4 fruit fly cellular contexts compared by ENCODE assay signal in the genomic region with DNA sequence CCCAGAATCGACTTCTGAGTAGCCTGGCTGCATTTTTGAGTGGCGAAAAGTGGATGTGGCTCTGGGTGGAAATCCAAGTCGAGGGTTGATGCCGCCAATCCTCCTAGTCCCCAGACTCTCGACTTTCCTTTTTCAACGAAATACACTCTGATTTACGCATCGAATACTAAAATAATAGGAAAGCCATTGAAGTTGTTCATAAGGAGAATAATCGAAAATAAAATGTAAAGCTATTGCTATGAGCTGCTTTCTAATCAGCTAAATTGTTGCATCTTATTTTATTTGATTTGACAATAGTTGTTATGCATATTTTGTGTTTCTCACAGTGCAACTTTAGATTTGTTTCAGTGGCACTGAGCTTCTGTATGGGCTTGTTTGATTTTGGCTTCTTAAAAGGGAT.
TF ChIP-seq lines count a peak whose summit lies in the region.

No protein-coding gene starts in this region.

- TF ChIP-seq CTCF in whole organism, embryonic (GFP tag; optimal IDR thresholded peaks at IDR 0.05; lab: Kevin White, UChicago), result no peak

TF ChIP-seq in whole organism, embryonic, 481 proteins besides CTCF, POLR2A, EP300 and RAD21 (continues in another document):
- TF ChIP-seq Blimp-1 (GFP tag; optimal IDR thresholded peaks at IDR 0.05; lab: Kevin White, UChicago) (peak; percentile 33), CG11504 (tag; optimal IDR thresholded peaks at IDR 0.05; lab: Kevin White, UChicago) (peak; percentile 46), eve (GFP tag; optimal IDR thresholded peaks at IDR 0.05; lab: Kevin White, UChicago) (peak in 1 of 2 experiments; percentile 50), grau (tag; optimal IDR thresholded peaks at IDR 0.05; lab: Kevin White, UChicago) (peak; percentile 7), hkb (optimal IDR thresholded peaks at IDR 0.05; lab: Kevin White, UChicago) (no peak), hkb (GFP tag; IDR thresholded peaks at IDR 0.05; lab: Robert Waterston, UW) (0 out of 2 replicates have a peak, but pooled peaks have one; percentile 22), CG17328 (GFP tag; IDR thresholded peaks at IDR 0.05; lab: Robert Waterston, UW) (peak; percentile 13; the same call in 1 of the 2 replicates), bsh (GFP tag; optimal IDR thresholded peaks at IDR 0.05; lab: Kevin White, UChicago) (peak in 1 of 2 experiments; percentile 45), CG1603 (tag; optimal IDR thresholded peaks at IDR 0.05; lab: Kevin White, UChicago) (peak; percentile 15), CG17359 (tag; optimal IDR thresholded peaks at IDR 0.05; lab: Kevin White, UChicago) (peak; percentile 11), Sox102F (GFP tag; optimal IDR thresholded peaks at IDR 0.05; lab: Kevin White, UChicago) (peak; percentile 33), sisA (GFP tag; IDR thresholded peaks at IDR 0.05; lab: Robert Waterston, UW) (peak; percentile 7; the same call in 1 of the 2 replicates), CG18599 (GFP tag; optimal IDR thresholded peaks at IDR 0.05; lab: Kevin White, UChicago) (peak; percentile 27), phol (tag; optimal IDR thresholded peaks at IDR 0.05; lab: Kevin White, UChicago) (peak; percentile 2), chn (GFP tag; optimal IDR thresholded peaks at IDR 0.05; lab: Kevin White, UChicago) (no peak), CG10979 (tag; optimal IDR thresholded peaks at IDR 0.05; lab: Kevin White, UChicago) (peak; percentile 18), gem (tag; optimal IDR thresholded peaks at IDR 0.05; lab: Kevin White, UChicago) (peak; percentile 33), row (GFP tag; IDR thresholded peaks at IDR 0.05; lab: Robert Waterston, UW) (peak; percentile 42; the same call in 2 of the 3 replicates), CG2712 (tag; optimal IDR thresholded peaks at IDR 0.05; lab: Kevin White, UChicago) (peak; percentile 46), pnt (GFP tag; optimal IDR thresholded peaks at IDR 0.05; lab: Kevin White, UChicago) (no peak)

TF ChIP-seq in whole organism, prepupa, 60 proteins besides CTCF, POLR2A, EP300 and RAD21 (continues in another document):
- TF ChIP-seq achi (GFP tag; optimal IDR thresholded peaks at IDR 0.05; lab: Kevin White, UChicago), result no peak
- peak; percentile 47 for TF ChIP-seq CG10669 (GFP tag; optimal IDR thresholded peaks at IDR 0.05; lab: Kevin White, UChicago)
- TF ChIP-seq topi (GFP tag; optimal IDR thresholded peaks at IDR 0.05; lab: Kevin White, UChicago), result peak; percentile 49
- peak; percentile 71 for TF ChIP-seq Eip78C (GFP tag; lab: Kevin White, UChicago)
- no peak for TF ChIP-seq eg (GFP tag; IDR thresholded peaks at IDR 0.05; lab: Robert Waterston, UW)
- peak; percentile 17 for TF ChIP-seq CG3032 (tag; optimal IDR thresholded peaks at IDR 0.05; lab: Kevin White, UChicago)
- peak; percentile 3 for TF ChIP-seq OdsH (GFP tag; optimal IDR thresholded peaks at IDR 0.05; lab: Kevin White, UChicago)
- TF ChIP-seq Sox102F (GFP tag; optimal IDR thresholded peaks at IDR 0.05; lab: Kevin White, UChicago), result peak; percentile 22
- peak; percentile 8 for TF ChIP-seq CG3919 (GFP tag; optimal IDR thresholded peaks at IDR 0.05; lab: Kevin White, UChicago)
- TF ChIP-seq CG6808 (GFP tag; optimal IDR thresholded peaks at IDR 0.05; lab: Kevin White, UChicago), result peak; percentile 23
- TF ChIP-seq Ets96B (tag; optimal IDR thresholded peaks at IDR 0.05; lab: Kevin White, UChicago), result peak; percentile 33
- TF ChIP-seq CG15336 (GFP tag; IDR thresholded peaks at IDR 0.05; lab: Robert Waterston, UW), result no peak
- TF ChIP-seq CG7368 (GFP tag; optimal IDR thresholded peaks at IDR 0.05; lab: Kevin White, UChicago), result peak; percentile 18
- TF ChIP-seq Hr39 (GFP tag; optimal IDR thresholded peaks at IDR 0.05; lab: Kevin White, UChicago), result peak; percentile 21
- TF ChIP-seq dac (GFP tag; optimal IDR thresholded peaks at IDR 0.05; lab: Kevin White, UChicago), result no peak
- peak; percentile 25 for TF ChIP-seq Smox (GFP tag; optimal IDR thresholded peaks at IDR 0.05; lab: Kevin White, UChicago)
- no peak for TF ChIP-seq Sox14 (GFP tag; optimal IDR thresholded peaks at IDR 0.05; lab: Kevin White, UChicago)
- TF ChIP-seq CG10631 (GFP tag; optimal IDR thresholded peaks at IDR 0.05; lab: Kevin White, UChicago), result peak; percentile 31
- no peak for TF ChIP-seq CG11762 (GFP tag; optimal IDR thresholded peaks at IDR 0.05; lab: Kevin White, UChicago; ENCODE audit: insufficient read depth)
- peak; percentile 24 for TF ChIP-seq Met (GFP tag; optimal IDR thresholded peaks at IDR 0.05; lab: Kevin White, UChicago)
- TF ChIP-seq CG6792 (GFP tag; optimal IDR thresholded peaks at IDR 0.05; lab: Kevin White, UChicago), result peak; percentile 13
- TF ChIP-seq lz (GFP tag; optimal IDR thresholded peaks at IDR 0.05; lab: Kevin White, UChicago), result peak; percentile 2
- TF ChIP-seq CG6276 (GFP tag; optimal IDR thresholded peaks at IDR 0.05; lab: Kevin White, UChicago), result no peak

TF ChIP-seq in whole organism, pupa, 21 proteins besides CTCF, POLR2A, EP300 and RAD21:
- no peak for TF ChIP-seq gl (tag; optimal IDR thresholded peaks at IDR 0.05; lab: Kevin White, UChicago)
- TF ChIP-seq CG34367 (tag; optimal IDR thresholded peaks at IDR 0.05; lab: Kevin White, UChicago), result peak; percentile 2
- no peak for TF ChIP-seq CG8301 (tag; optimal IDR thresholded peaks at IDR 0.05; lab: Kevin White, UChicago)
- no peak for TF ChIP-seq Snoo (tag; optimal IDR thresholded peaks at IDR 0.05; lab: Kevin White, UChicago)
- peak; percentile 13 for TF ChIP-seq CG17806 (tag; optimal IDR thresholded peaks at IDR 0.05; lab: Kevin White, UChicago)
- peak; percentile 53 for TF ChIP-seq CG8159 (tag; optimal IDR thresholded peaks at IDR 0.05; lab: Kevin White, UChicago)
- TF ChIP-seq Ets98B (GFP tag; IDR thresholded peaks at IDR 0.05; lab: Robert Waterston, UW), result no peak
- TF ChIP-seq EcR (GFP tag; optimal IDR thresholded peaks at IDR 0.05; lab: Kevin White, UChicago), result no peak
- no peak for TF ChIP-seq fd96Ca (GFP tag; IDR thresholded peaks at IDR 0.05; lab: Robert Waterston, UW)
- TF ChIP-seq CG15710 (tag; optimal IDR thresholded peaks at IDR 0.05; lab: Kevin White, UChicago), result peak; percentile 28
- no peak for TF ChIP-seq CG9948 (tag; optimal IDR thresholded peaks at IDR 0.05; lab: Kevin White, UChicago)
- no peak for TF ChIP-seq CG12605 (GFP tag; IDR thresholded peaks at IDR 0.05; lab: Robert Waterston, UW)
- no peak for TF ChIP-seq rn (GFP tag; IDR thresholded peaks at IDR 0.05; lab: Robert Waterston, UW)
- no peak for TF ChIP-seq CG4496 (GFP tag; IDR thresholded peaks at IDR 0.05; lab: Robert Waterston, UW)

TF ChIP-seq in whole organism, wandering third instar larva, 38 proteins besides CTCF, POLR2A, EP300 and RAD21:
- peak; percentile 35 for TF ChIP-seq ey (GFP tag; optimal IDR thresholded peaks at IDR 0.05; lab: Kevin White, UChicago)
- TF ChIP-seq Hnf4 (GFP tag; optimal IDR thresholded peaks at IDR 0.05; lab: Kevin White, UChicago), result peak; percentile 25
- TF ChIP-seq brk (GFP tag; optimal IDR thresholded peaks at IDR 0.05; lab: Kevin White, UChicago), result no peak
- TF ChIP-seq rgr (GFP tag; optimal IDR thresholded peaks at IDR 0.05; lab: Kevin White, UChicago), result peak; percentile 25
- TF ChIP-seq Hr78 (GFP tag; optimal IDR thresholded peaks at IDR 0.05; lab: Kevin White, UChicago), result no peak
- TF ChIP-seq dl (GFP tag; optimal IDR thresholded peaks at IDR 0.05; lab: Kevin White, UChicago; ENCODE audit: insufficient read depth in 1 of 2, partially characterized antibody in 2 of 2), result no peak
- TF ChIP-seq OdsH (GFP tag; optimal IDR thresholded peaks at IDR 0.05; lab: Kevin White, UChicago), result no peak
- TF ChIP-seq br (GFP tag; optimal IDR thresholded peaks at IDR 0.05; lab: Kevin White, UChicago), result no peak
- TF ChIP-seq fru (GFP tag; optimal IDR thresholded peaks at IDR 0.05; lab: Kevin White, UChicago), result peak; percentile 58
- TF ChIP-seq Sp1 (GFP tag; optimal IDR thresholded peaks at IDR 0.05; lab: Kevin White, UChicago), result peak; percentile 18
- TF ChIP-seq h (GFP tag; optimal IDR thresholded peaks at IDR 0.05; lab: Kevin White, UChicago), result peak; percentile 46
- no peak for TF ChIP-seq sv (GFP tag; optimal IDR thresholded peaks at IDR 0.05; lab: Kevin White, UChicago)
- TF ChIP-seq foxo (GFP tag; optimal IDR thresholded peaks at IDR 0.05; lab: Kevin White, UChicago), result peak in 1 of 2 experiments; percentile 42
- TF ChIP-seq HLH106 (tag; optimal IDR thresholded peaks at IDR 0.05; lab: Kevin White, UChicago), result peak; percentile 44
